Worm (Caenorhabditis elegans) whole organism, late embryonic: ENCODE results near the gene rps-18.

Experiments
- ceh-14 ChIP-seq: sonication (generic microtip); optimal IDR thresholded peaks from 2 replicates; lab custom pipeline; 2016; ENCODE audit warnings: missing genotype, missing genetic modification characterization, missing compliant biosample characterization
- hlh-6 ChIP-seq: sonication (generic microtip); optimal IDR thresholded peaks from 2 replicates; lab custom pipeline; 2016; ENCODE audit warnings: missing genotype, missing genetic modification characterization, missing compliant biosample characterization
- pha-4 ChIP-seq: fragments of 150-350 bp; optimal IDR thresholded peaks from 2 replicates; lab custom pipeline; 2018; ENCODE audit warnings: missing biosample characterization, missing genetic modification reagents, missing genetic modification characterization
- unc-3 ChIP-seq, 2 experiments: fragments of 200-800 bp in 1 of 2; sonication (Bioruptor generic) in 1 of 2; sonication (generic microtip) in 1 of 2; conservative IDR thresholded peaks in 1 of 2; optimal IDR thresholded peaks in 1 of 2; 2 replicates each; pipeline versions ENCODE4 v1.3.6 to Lab custom; 2016 to 2022; ENCODE audit warnings: missing compliant biosample characterization in 2 of 2, missing genetic modification characterization in 2 of 2, missing genetic modification reagents in 1 of 2

DNA sequence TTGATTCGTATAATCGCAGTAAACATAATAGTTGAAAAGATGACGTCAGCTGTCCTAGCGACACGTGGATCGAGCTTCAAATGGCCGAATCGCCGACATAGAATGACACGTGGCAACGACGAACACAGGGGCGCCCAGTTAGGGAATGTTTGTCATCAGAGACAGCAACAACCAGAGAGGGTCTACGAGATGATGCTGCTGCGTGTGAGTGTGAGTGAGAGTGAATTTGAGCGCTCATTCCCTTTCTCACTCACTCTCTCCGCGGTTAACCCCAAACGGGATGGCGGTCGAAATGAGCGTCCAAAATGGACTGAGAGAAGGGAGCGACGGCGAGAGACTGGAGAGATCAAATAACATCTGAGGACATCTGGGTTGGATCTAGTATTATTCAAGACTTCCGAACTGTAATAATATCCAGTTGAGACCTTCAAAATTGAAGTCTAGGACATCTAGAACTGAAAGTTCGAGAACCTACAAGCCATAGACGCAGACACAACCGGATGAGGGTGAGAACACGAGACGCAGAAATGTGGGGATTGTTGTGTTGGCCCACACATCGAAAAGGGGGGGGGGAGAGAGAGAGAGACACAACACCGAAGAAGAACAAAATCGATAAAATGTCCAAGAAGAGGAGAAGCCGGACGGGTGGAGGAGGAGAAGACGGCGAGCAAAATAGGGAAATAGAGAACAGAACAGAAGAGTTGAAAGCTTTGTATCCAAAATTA is 31.4 kb upstream of the rps-18 start:
- TF ChIP-seq unc-3 (GFP tag; conservative IDR thresholded peaks at IDR 0.05; lab: Robert Waterston, UW) (no peak), unc-3 (tag; optimal IDR thresholded peaks at IDR 0.05; lab: Kevin White, UChicago) (no peak), hlh-6 (tag; lab: Kevin White, UChicago) (no peak), pha-4 (tag; lab: Kevin White, UChicago) (no peak), ceh-14 (tag; lab: Kevin White, UChicago) (peak; percentile 7)
